Worm (Caenorhabditis elegans): ENCODE measurements around the gene T12C9.7.

The T12C9.7 gene

ce11 chrII:4438601-4439000 is 22.1 kb downstream of the T12C9.7 start, which contains the start of gene nhr-16:
nhr-16 (plus strand) TSS chrII:4438805.
- TF ChIP-seq nhr-11 (tag; optimal IDR thresholded peaks at IDR 0.05) (no peak), nhr-28 (tag; optimal IDR thresholded peaks at IDR 0.05) (peak; percentile 94)

DNA sequence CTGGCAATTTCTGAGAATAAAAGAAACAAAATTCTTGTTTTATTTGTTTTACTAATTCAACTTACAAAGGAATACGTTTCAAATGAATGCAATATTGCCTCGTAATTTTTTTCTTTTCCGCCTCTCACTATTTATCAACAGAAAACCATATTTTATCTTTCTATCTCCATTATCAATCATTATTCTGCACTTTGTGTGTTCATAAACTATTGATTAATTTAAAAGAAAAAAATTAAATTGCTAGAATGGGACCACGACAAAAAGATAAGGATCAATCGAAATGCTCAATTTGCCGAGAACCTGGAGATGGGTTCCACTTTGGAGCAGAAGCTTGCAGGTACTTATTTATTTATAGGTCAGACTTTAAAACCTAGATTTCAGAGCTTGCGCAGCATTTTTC is 25.6 kb downstream of the T12C9.7 start, which contains the start of gene nhr-273:
nhr-273 (plus strand) TSS at position 167 of the 400 bp plus-strand sequence.
- TF ChIP-seq nhr-28 (tag; optimal IDR thresholded peaks at IDR 0.05) (peak; percentile 66), zfp-2 (tag; optimal IDR thresholded peaks at IDR 0.05) (no peak), dve-1 (tag; optimal IDR thresholded peaks at IDR 0.05; ENCODE audit: insufficient read depth) (peak; percentile 21), daf-16 (GFP tag; optimal IDR thresholded peaks at IDR 0.05) (no peak), daf-16 (tag; optimal IDR thresholded peaks at IDR 0.05) (peak; percentile 38), nhr-41 (GFP tag; IDR thresholded peaks at IDR 0.05) (no peak), ceh-82 (tag; optimal IDR thresholded peaks at IDR 0.05) (no peak), tag-97 (GFP tag; IDR thresholded peaks at IDR 0.05) (no peak), F26F4.8 (GFP tag; conservative IDR thresholded peaks at IDR 0.05) (no peak), pqm-1 (tag; optimal IDR thresholded peaks at IDR 0.05) (no peak), cey-2 (tag; optimal IDR thresholded peaks at IDR 0.05; ENCODE audit: borderline replicate concordance, insufficient read depth) (no peak), lin-38 (GFP tag; IDR thresholded peaks at IDR 0.05) (no peak), Y48G9A.11 (GFP tag; IDR thresholded peaks at IDR 0.05) (no peak), attf-4 (tag; optimal IDR thresholded peaks at IDR 0.05) (no peak), set-16 (GFP tag; IDR thresholded peaks at IDR 0.05) (no peak), skn-1 (tag; optimal IDR thresholded peaks at IDR 0.05) (no peak), egl-27 (tag; optimal IDR thresholded peaks at IDR 0.05) (no peak), ces-1 (GFP tag; optimal IDR thresholded peaks at IDR 0.05) (no peak), mxl-2 (GFP tag; conservative IDR thresholded peaks at IDR 0.05) (no peak)

- no peak for TF ChIP-seq nhr-102 (tag; optimal IDR thresholded peaks at IDR 0.05)
- no peak for TF ChIP-seq F26F4.8 (GFP tag; conservative IDR thresholded peaks at IDR 0.05)
- peak; percentile 98 for TF ChIP-seq aha-1 (tag)
Observed at ce11 chrII:4434278-4434677, 26.5 kb downstream of the T12C9.7 start.

DNA sequence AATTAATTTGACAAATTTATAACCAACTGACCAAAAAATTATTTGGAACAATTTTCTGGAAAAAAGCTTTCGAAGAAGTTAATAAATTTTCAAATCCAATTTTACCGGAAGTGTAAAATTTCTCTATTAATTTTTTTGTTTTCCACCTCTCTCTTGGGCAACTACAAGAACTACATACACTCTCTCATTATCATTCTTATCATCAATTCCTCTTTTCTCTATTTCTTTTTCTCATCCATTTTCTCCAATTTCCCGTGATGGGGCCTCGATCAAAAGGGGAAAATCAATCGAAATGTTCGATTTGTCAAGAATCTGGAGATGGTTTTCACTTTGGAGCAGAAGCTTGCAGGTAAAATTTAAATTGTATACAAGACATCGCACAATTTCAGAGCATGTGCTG is 27.6 kb downstream of the T12C9.7 start, which contains the start of gene nhr-109:
nhr-109 (plus strand) TSS at position 222 of the 400 bp plus-strand sequence.
- TF ChIP-seq nhr-28 (tag; optimal IDR thresholded peaks at IDR 0.05) (peak; percentile 97), ceh-32 (tag; optimal IDR thresholded peaks at IDR 0.05; ENCODE audit: poor library complexity) (no peak), Y75B8A.6 (GFP tag; IDR thresholded peaks at IDR 0.05) (no peak), nhr-111 (GFP tag; optimal IDR thresholded peaks at IDR 0.05) (no peak), nhr-77 (tag; optimal IDR thresholded peaks at IDR 0.05) (peak; percentile 2), hlh-11 (tag; optimal IDR thresholded peaks at IDR 0.05) (peak; percentile 2), pqm-1 (tag; optimal IDR thresholded peaks at IDR 0.05) (peak; percentile 14), daf-16 (GFP tag; optimal IDR thresholded peaks at IDR 0.05) (no peak), daf-16 (tag; optimal IDR thresholded peaks at IDR 0.05) (peak; percentile 61), mxl-3 (GFP tag; optimal IDR thresholded peaks at IDR 0.05) (no peak)

- peak; percentile 94 for TF ChIP-seq aha-1 (tag)
- no peak for TF ChIP-seq hmg-1.1 (GFP tag; IDR thresholded peaks at IDR 0.05)
- 0 out of 2 replicates have a peak, but pooled peaks have one; percentile 14 for TF ChIP-seq set-16 (GFP tag; IDR thresholded peaks at IDR 0.05)
Observed at ce11 chrII:4428121-4428520, 32.6 kb downstream of the T12C9.7 start.

- TF ChIP-seq nhr-102 (tag; optimal IDR thresholded peaks at IDR 0.05) (no peak), nhr-11 (tag; optimal IDR thresholded peaks at IDR 0.05) (no peak), mes-2 (tag; optimal IDR thresholded peaks at IDR 0.05; ENCODE audit: poor library complexity, severe bottlenecking) (peak; percentile 34), ztf-7 (tag; optimal IDR thresholded peaks at IDR 0.05) (no peak), zfp-3 (GFP tag; conservative IDR thresholded peaks at IDR 0.05) (no peak), daf-19 (GFP tag; conservative IDR thresholded peaks at IDR 0.05) (no peak), ZK337.2 (GFP tag; IDR thresholded peaks at IDR 0.05) (no peak), ceh-32 (tag; optimal IDR thresholded peaks at IDR 0.05; ENCODE audit: poor library complexity) (no peak), ceh-20 (GFP tag; IDR thresholded peaks at IDR 0.05) (no peak), gei-8 (GFP tag; optimal IDR thresholded peaks at IDR 0.05) (no peak), cey-2 (tag; optimal IDR thresholded peaks at IDR 0.05; ENCODE audit: borderline replicate concordance, insufficient read depth) (no peak), aha-1 (tag) (no peak), hmg-1.1 (GFP tag; IDR thresholded peaks at IDR 0.05) (0 out of 2 replicates have a peak, but pooled peaks have one; percentile 11), madf-9 (GFP tag; conservative IDR thresholded peaks at IDR 0.05) (no peak), lsy-2 (tag; optimal IDR thresholded peaks at IDR 0.05) (peak in 1 of 2 experiments; percentile 39), ztf-11 (tag; optimal IDR thresholded peaks at IDR 0.05) (no peak), Y75B8A.6 (GFP tag; IDR thresholded peaks at IDR 0.05) (no peak)
Observed at ce11 chrII:4424807-4425206, 35.9 kb downstream of the T12C9.7 start, which contains the start of the genes dcaf-13 and toe-1. dcaf-13 (minus strand) TSS chrII:4424902. toe-1 (plus strand) TSS chrII:4425167.
